Worm (Caenorhabditis elegans) whole organism, midembryonic: ENCODE data around the gene Y55B1BR.6.

Source experiments
- T22C8.4 ChIP-seq: fragments of 200-800 bp; sonication (Bioruptor generic); IDR thresholded peaks from 2 replicates; pipeline ENCODE4 v1.3.6; 2022; ENCODE audit warnings: missing genetic modification characterization, missing compliant biosample characterization
- cog-1 ChIP-seq: sonication (generic microtip); optimal IDR thresholded peaks from 2 replicates; lab custom pipeline; 2016; ENCODE audit warnings: missing genetic modification characterization, missing compliant biosample characterization
- flt-1 ChIP-seq: fragments of 200-800 bp; sonication (Bioruptor generic); IDR thresholded peaks from 2 replicates; pipeline ENCODE4 v1.3.6; 2022; ENCODE audit warnings: missing genetic modification characterization, missing compliant biosample characterization
- klf-2 ChIP-seq: fragments of 200-800 bp; sonication (Bioruptor generic); conservative IDR thresholded peaks from 2 replicates; pipeline ENCODE4 v1.3.6; 2022; ENCODE audit warnings: missing genetic modification reagents, missing genetic modification characterization, missing compliant biosample characterization
- med-1 ChIP-seq: sonication (generic microtip); optimal IDR thresholded peaks from 2 replicates; lab custom pipeline; 2017; ENCODE audit warnings: missing genetic modification characterization, mild to moderate bottlenecking, missing compliant biosample characterization, antibody characterized with exemption, missing genetic modification reagents; ENCODE audit not compliant: insufficient read depth
- ref-1 ChIP-seq: fragments of 200-800 bp; sonication (Bioruptor generic); conservative IDR thresholded peaks from 2 replicates; pipeline ENCODE4 v1.3.6; 2022; ENCODE audit warnings: missing genetic modification reagents, missing genetic modification characterization, missing compliant biosample characterization
- tab-1 ChIP-seq: fragments of 200-800 bp; sonication (Bioruptor generic); IDR thresholded peaks from 2 replicates; pipeline ENCODE4 v1.3.6; 2022; ENCODE audit warnings: missing genetic modification characterization, missing compliant biosample characterization
- ztf-23 ChIP-seq: fragments of 200-800 bp; sonication (Bioruptor generic); IDR thresholded peaks from 2 replicates; pipeline ENCODE4 v1.3.6; 2022; ENCODE audit warnings: missing genetic modification reagents, missing genetic modification characterization, missing compliant biosample characterization
- ztf-29 ChIP-seq: fragments of 200-800 bp; sonication (Bioruptor generic); IDR thresholded peaks from 2 replicates; pipeline ENCODE4 v1.3.6; 2022; ENCODE audit warnings: missing genetic modification reagents, missing genetic modification characterization, missing compliant biosample characterization

ce11 chrIII:488464-488863, 24.9 kb upstream of the Y55B1BR.6 start, which contains the start of gene F30H5.5:
- TF ChIP-seq flt-1 (GFP tag; lab: Robert Waterston, UW), result no peak
- TF ChIP-seq T22C8.4 (GFP tag; lab: Robert Waterston, UW), result no peak
- no peak for TF ChIP-seq tab-1
- no peak for TF ChIP-seq med-1
- no peak for TF ChIP-seq cog-1 (tag; lab: Kevin White, UChicago)
- TF ChIP-seq ztf-23, result no peak
- TF ChIP-seq ztf-29 (GFP tag; lab: Robert Waterston, UW), result no peak
- no peak for TF ChIP-seq klf-2 (GFP tag; lab: Robert Waterston, UW)
- no peak for TF ChIP-seq ref-1 (GFP tag; lab: Robert Waterston, UW)
